Worm (Caenorhabditis elegans) whole organism, L4 larva: ENCODE results near the gene srab-10.

Experiments used
- aly-2 ChIP-seq: sonication (generic microtip); optimal IDR thresholded peaks from 2 replicates; lab custom pipeline; 2018; ENCODE audit warnings: missing biosample characterization, missing genetic modification characterization
- ceh-82 ChIP-seq: sonication (generic microtip); optimal IDR thresholded peaks from 2 replicates; lab custom pipeline; 2017; ENCODE audit warnings: missing biosample characterization, missing genetic modification characterization
- ces-1 ChIP-seq: fragments of 150-350 bp; sonication (generic microtip); optimal IDR thresholded peaks from 4 replicates; lab custom pipeline; 2014; ENCODE audit warnings: missing biosample characterization, missing genetic modification reagents, missing genetic modification characterization
- daf-16 ChIP-seq, 3 experiments: sonication (generic microtip); optimal IDR thresholded peaks; 2 replicates each; lab custom pipeline; 2016 to 2017; ENCODE audit warnings: missing genetic modification characterization in 3 of 3, missing genetic modification reagents in 3 of 3, mild to moderate bottlenecking in 2 of 3, missing compliant biosample characterization in 2 of 3, missing biosample characterization in 1 of 3, moderate library complexity in 1 of 3
- daf-19 ChIP-seq: fragments of 200-800 bp; sonication (Bioruptor generic); conservative IDR thresholded peaks from 2 replicates; pipeline ENCODE4 v1.3.6; 2022; ENCODE audit warnings: missing genetic modification characterization, missing compliant biosample characterization
- fos-1 ChIP-seq: fragments of 150-350 bp; optimal IDR thresholded peaks from 2 replicates; lab custom pipeline; 2014; ENCODE audit warnings: missing biosample characterization, missing genetic modification characterization
- nhr-10 ChIP-seq: fragments of 150-350 bp; optimal IDR thresholded peaks from 2 replicates; lab custom pipeline; 2014; ENCODE audit warnings: missing biosample characterization, missing genetic modification characterization
- zag-1 ChIP-seq: fragments of 150-350 bp; optimal IDR thresholded peaks from 2 replicates; lab custom pipeline; 2014; ENCODE audit warnings: missing biosample characterization, missing genetic modification characterization

ce11 chrV:3094351-3094750 is 50.0 kb downstream of the srab-10 start, which contains the start of gene cyp-33C9:
- TF ChIP-seq aly-2 (tag; lab: Kevin White, UChicago) (no peak), ceh-82 (tag; lab: Kevin White, UChicago) (no peak), fos-1 (tag; lab: Kevin White, UChicago) (no peak), daf-16 (GFP tag; optimal IDR thresholded peaks at IDR 0.05; lab: Kevin White, UChicago) (no peak), daf-16 (tag; optimal IDR thresholded peaks at IDR 0.05; lab: Kevin White, UChicago) (peak; percentile 58), ces-1 (GFP tag; lab: Kevin White, UChicago) (no peak), daf-19 (GFP tag; lab: Robert Waterston, UW) (no peak), zag-1 (tag; lab: Kevin White, UChicago) (no peak), nhr-10 (no peak)
